Worm (Caenorhabditis elegans): ENCODE results near the gene ztf-20.

ce11 chrV:18911736-18912135 is 48.2 kb downstream of the ztf-20 start, which contains the start of gene cyp-42A1:
- TF ChIP-seq klf-2 (GFP tag; conservative IDR thresholded peaks at IDR 0.05) = no peak
- no peak for TF ChIP-seq flt-1 (GFP tag; IDR thresholded peaks at IDR 0.05)
